Fruit fly (Drosophila melanogaster) whole organism, prepupa: ENCODE data around the gene UQCR-Q.

Source experiments
- CG10669 ChIP-seq: fragments of 200-800 bp; sonication (Bioruptor generic); optimal IDR thresholded peaks from 3 replicates; lab custom pipeline; 2018; ENCODE audit warnings: missing biosample characterization, mild to moderate bottlenecking, missing genetic modification characterization, moderate library complexity
- CG16779 ChIP-seq: fragments of 200-800 bp; sonication (Bioruptor generic); optimal IDR thresholded peaks from 3 replicates; lab custom pipeline; 2017; ENCODE audit warnings: missing biosample characterization, mild to moderate bottlenecking, missing genetic modification characterization
- CG6854 ChIP-seq: fragments of 200-800 bp; sonication (Bioruptor generic); optimal IDR thresholded peaks from 2 replicates; lab custom pipeline; 2017; ENCODE audit warnings: missing biosample characterization, mild to moderate bottlenecking, missing genetic modification characterization
- Eip75B ChIP-seq: fragments of 200-800 bp; sonication (Bioruptor generic); optimal IDR thresholded peaks from 3 replicates; lab custom pipeline; 2016; ENCODE audit warnings: missing biosample characterization, missing genetic modification characterization
- Eip78C ChIP-seq: fragments of 200-800 bp; sonication (Bioruptor generic); peaks from one replicate; lab custom pipeline; 2016; ENCODE audit warnings: missing biosample characterization, missing genetic modification characterization
- Sox102F ChIP-seq: fragments of 200-800 bp; sonication (Bioruptor generic); optimal IDR thresholded peaks from 2 replicates; lab custom pipeline; 2016; ENCODE audit warnings: missing biosample characterization, mild to moderate bottlenecking, missing genetic modification characterization
- cyc ChIP-seq: fragments of 200-800 bp; sonication (Bioruptor generic); optimal IDR thresholded peaks from 3 replicates; lab custom pipeline; 2016; ENCODE audit warnings: missing biosample characterization, missing genetic modification characterization
- lz ChIP-seq: fragments of 200-800 bp; sonication (Bioruptor generic); optimal IDR thresholded peaks from 3 replicates; lab custom pipeline; 2016; ENCODE audit warnings: missing biosample characterization, missing genetic modification characterization

dm6 chr3L:17457695-17458242, 16.8 kb upstream of the UQCR-Q start:
- TF ChIP-seq CG10669 (GFP tag; lab: Kevin White, UChicago): no peak
- TF ChIP-seq CG6854 (GFP tag; lab: Kevin White, UChicago): no peak
- no peak for TF ChIP-seq CG16779 (tag; lab: Kevin White, UChicago)
- TF ChIP-seq Eip78C (GFP tag; lab: Kevin White, UChicago): no peak
- no peak for TF ChIP-seq lz (GFP tag; lab: Kevin White, UChicago)
- TF ChIP-seq cyc: no peak
- TF ChIP-seq Eip75B: no peak
- TF ChIP-seq Sox102F: no peak
